Fruit fly (Drosophila melanogaster) whole organism, adult: ENCODE results near the gene wb.

Source experiments
- CG12768 ChIP-seq: fragments of 200-800 bp; sonication (Bioruptor generic); optimal IDR thresholded peaks from 2 replicates; lab custom pipeline; 2017; ENCODE audit warnings: missing biosample characterization, missing genetic modification characterization, mild to moderate bottlenecking, moderate library complexity, missing genetic modification reagents
- CG14711 ChIP-seq: fragments of 200-800 bp; sonication (Bioruptor generic); optimal IDR thresholded peaks from 2 replicates; lab custom pipeline; 2018; ENCODE audit warnings: missing biosample characterization, mild to moderate bottlenecking, missing genetic modification characterization, moderate library complexity
- CG1620 ChIP-seq: fragments of 200-800 bp; sonication (Bioruptor generic); optimal IDR thresholded peaks from 2 replicates; lab custom pipeline; 2016; ENCODE audit warnings: missing biosample characterization, missing genetic modification characterization
- CG33017 ChIP-seq: fragments of 200-800 bp; sonication (Bioruptor generic); optimal IDR thresholded peaks from 2 replicates; lab custom pipeline; 2018; ENCODE audit warnings: missing biosample characterization, mild to moderate bottlenecking, missing genetic modification characterization, moderate library complexity
- CG7101 ChIP-seq: fragments of 200-800 bp; sonication (Bioruptor generic); optimal IDR thresholded peaks from 2 replicates; lab custom pipeline; 2018; ENCODE audit warnings: missing biosample characterization, mild to moderate bottlenecking, missing genetic modification characterization, moderate library complexity
- Crg-1 ChIP-seq: fragments of 200-800 bp; sonication (Bioruptor generic); optimal IDR thresholded peaks from 2 replicates; lab custom pipeline; 2016; ENCODE audit warnings: missing biosample characterization, missing genetic modification characterization
- Mnt ChIP-seq: fragments of 200-800 bp; sonication (Bioruptor generic); optimal IDR thresholded peaks from 2 replicates; lab custom pipeline; 2016; ENCODE audit warnings: missing biosample characterization, mild to moderate bottlenecking, missing genetic modification characterization
- bab1 ChIP-seq: fragments of 200-800 bp; sonication (Bioruptor generic); optimal IDR thresholded peaks from 3 replicates; lab custom pipeline; 2019; ENCODE audit warnings: missing biosample characterization, mild to moderate bottlenecking, missing genetic modification characterization, moderate library complexity
- cic ChIP-seq: fragments of 200-800 bp; sonication (Bioruptor generic); optimal IDR thresholded peaks from 2 replicates; lab custom pipeline; 2017; ENCODE audit warnings: missing biosample characterization, mild to moderate bottlenecking, missing genetic modification characterization, moderate library complexity
- cnc ChIP-seq, 2 experiments: fragments of >200 bp; optimal IDR thresholded peaks; 2 replicates each; lab custom pipeline; 2017
- ovo ChIP-seq: fragments of 200-800 bp; sonication (Bioruptor generic); optimal IDR thresholded peaks from 2 replicates; lab custom pipeline; 2016; ENCODE audit warnings: missing biosample characterization, missing genetic modification characterization
- pad ChIP-seq: fragments of 200-800 bp; sonication (Bioruptor generic); optimal IDR thresholded peaks from 3 replicates; lab custom pipeline; 2017; ENCODE audit warnings: missing biosample characterization, missing genetic modification characterization, mild to moderate bottlenecking, moderate library complexity, missing genetic modification reagents
- tj ChIP-seq: fragments of 200-800 bp; sonication (Bioruptor generic); optimal IDR thresholded peaks from 3 replicates; lab custom pipeline; 2017; ENCODE audit warnings: missing biosample characterization, mild to moderate bottlenecking, missing genetic modification characterization, moderate library complexity

- TF ChIP-seq ovo (GFP tag; lab: Kevin White, UChicago) (no peak), bab1 (no peak), cic (GFP tag; lab: Kevin White, UChicago) (no peak), CG14711 (tag; lab: Kevin White, UChicago) (no peak), tj (no peak), CG1620 (GFP tag; lab: Kevin White, UChicago) (no peak), Mnt (GFP tag; lab: Kevin White, UChicago) (no peak), CG7101 (tag; lab: Kevin White, UChicago) (no peak), CG12768 (GFP tag; lab: Kevin White, UChicago) (no peak), pad (GFP tag; lab: Kevin White, UChicago) (no peak), cnc (optimal IDR thresholded peaks at IDR 0.05; lab: Kevin White, UChicago) (no peak), CG33017 (tag; lab: Kevin White, UChicago) (no peak), Crg-1 (GFP tag; lab: Kevin White, UChicago) (no peak)
Measured at dm6 chr2L:14245981-14246380, 16.8 kb upstream of the wb start.
